Worm (Caenorhabditis elegans): ENCODE measurements around the gene atln-2.
"Not testable (repeated sequence)": the region's sequence is repeated elsewhere in the genome, so short reads cannot be mapped to it uniquely, and the experiment has no call there.

atln-2 gene

ce11 chrIV:14978204-14978603 is 3.2 kb upstream of the atln-2 start:
- TF ChIP-seq gei-17 (GFP tag; optimal IDR thresholded peaks at IDR 0.05) (no peak), nhr-179 (tag; optimal IDR thresholded peaks at IDR 0.05) (no peak), pha-4 (tag; optimal IDR thresholded peaks at IDR 0.05) (no peak), ceh-100 (GFP tag; IDR thresholded peaks at IDR 0.05) (no peak)

- TF ChIP-seq snpc-4 (GFP tag; optimal IDR thresholded peaks at IDR 0.05), result no peak
- peak in 2 of 4 experiments; percentile 60 to 68 for TF ChIP-seq snpc-4 (tag; optimal IDR thresholded peaks at IDR 0.05)
- no peak for TF ChIP-seq attf-5 (GFP tag; optimal IDR thresholded peaks at IDR 0.05)
These were observed 3.6 kb downstream of the atln-2 start for ce11 chrIV:14985019-14985418.

ce11 chrIV:14985859-14986258 is 4.4 kb downstream of the atln-2 start:
- TF ChIP-seq egrh-3 (GFP tag; IDR thresholded peaks at IDR 0.05) (peak; percentile 88), lin-54 (GFP tag; optimal IDR thresholded peaks at IDR 0.05) (no peak)

ce11 chrIV:14986684-14987083 is 5.3 kb downstream of the atln-2 start, which contains the start of gene dpy-4:
dpy-4 (minus strand) TSS chrIV:14986784.
- TF ChIP-seq lir-1 (GFP tag; conservative IDR thresholded peaks at IDR 0.05) (no peak), snpc-3.4 (tag; optimal IDR thresholded peaks at IDR 0.05) (no peak), hmg-1.2 (GFP tag; IDR thresholded peaks at IDR 0.05) (no peak), nfyb-1 (GFP tag; IDR thresholded peaks at IDR 0.05) (no peak), fkh-3 (tag; optimal IDR thresholded peaks at IDR 0.05) (no peak), F39B2.1 (GFP tag; IDR thresholded peaks at IDR 0.05) (no peak), rpc-1 (optimal IDR thresholded peaks at IDR 0.05) (no peak), rpc-1 (tag; optimal IDR thresholded peaks at IDR 0.05) (no peak), ets-4 (GFP tag; optimal IDR thresholded peaks at IDR 0.05) (no peak), dox-1 (GFP tag; IDR thresholded peaks at IDR 0.05) (no peak), pha-4 (tag; optimal IDR thresholded peaks at IDR 0.05) (no peak), ztf-18 (tag; optimal IDR thresholded peaks at IDR 0.05) (no peak), tbx-9 (tag; optimal IDR thresholded peaks at IDR 0.05; ENCODE audit: borderline replicate concordance) (no peak), madf-10 (tag; optimal IDR thresholded peaks at IDR 0.05) (no peak), T26A5.8 (tag; optimal IDR thresholded peaks at IDR 0.05) (no peak), hrde-1 (tag; optimal IDR thresholded peaks at IDR 0.05; ENCODE audit: borderline replicate concordance) (no peak), Y53G8AR.9 (GFP tag; conservative IDR thresholded peaks at IDR 0.05) (no peak), F49E8.2 (tag; optimal IDR thresholded peaks at IDR 0.05; ENCODE audit: insufficient read depth) (no peak), ztf-28 (GFP tag; IDR thresholded peaks at IDR 0.05) (no peak), atf-7 (tag; optimal IDR thresholded peaks at IDR 0.05) (no peak), ceh-79 (tag; optimal IDR thresholded peaks at IDR 0.05) (no peak)

- not testable (repeated sequence) for TF ChIP-seq chd-7 (tag; optimal IDR thresholded peaks at IDR 0.05); ceh-91 (GFP tag; IDR thresholded peaks at IDR 0.05); attf-5 (GFP tag; optimal IDR thresholded peaks at IDR 0.05)
These were observed 25.1 kb downstream of the atln-2 start, which contains the start of gene Y41E3.6 for ce11 chrIV:15006494-15006893. Y41E3.6 (plus strand) TSS chrIV:15006794.

ce11 chrIV:15008200-15008599 is 26.8 kb downstream of the atln-2 start:
- TF ChIP-seq F10E7.11 (tag; optimal IDR thresholded peaks at IDR 0.05), result no peak
- no peak for TF ChIP-seq snpc-4 (GFP tag; optimal IDR thresholded peaks at IDR 0.05)
- TF ChIP-seq snpc-4 (tag; optimal IDR thresholded peaks at IDR 0.05), result peak in 1 of 4 experiments; percentile 71
- no peak for TF ChIP-seq tbx-9 (tag; optimal IDR thresholded peaks at IDR 0.05; ENCODE audit: borderline replicate concordance)
- TF ChIP-seq attf-6 (GFP tag; IDR thresholded peaks at IDR 0.05), result peak; percentile 67; the same call in 1 of the 2 replicates

Data from whole organism, young adult.